Worm (Caenorhabditis elegans) whole organism, young adult: ENCODE measurements around the gene inpp-4B.

Experiments
- B0019.2 ChIP-seq: fragments of 200-800 bp; sonication (Bioruptor generic); conservative IDR thresholded peaks from 2 replicates; pipeline ENCODE4 v1.3.6; 2022; ENCODE audit warnings: missing genetic modification reagents, missing genetic modification characterization, missing compliant biosample characterization
- D2030.7 ChIP-seq: fragments of 200-800 bp; sonication (Bioruptor generic); IDR thresholded peaks from 2 replicates; pipeline ENCODE4 v1.3.6; 2022; ENCODE audit warnings: missing genetic modification reagents, missing genetic modification characterization, missing compliant biosample characterization
- F23B12.7 ChIP-seq: sonication (generic microtip); optimal IDR thresholded peaks from 2 replicates; lab custom pipeline; 2017; ENCODE audit warnings: missing genetic modification characterization, mild to moderate bottlenecking, missing compliant biosample characterization, antibody characterized with exemption, moderate library complexity; ENCODE audit not compliant: insufficient read depth
- F37B4.10 ChIP-seq: fragments of 200-800 bp; sonication (Bioruptor generic); IDR thresholded peaks from 2 replicates; pipeline ENCODE4 v1.3.6; 2022; ENCODE audit warnings: missing genetic modification characterization, missing compliant biosample characterization
- F39B2.1 ChIP-seq: fragments of 200-800 bp; sonication (Bioruptor generic); IDR thresholded peaks from 2 replicates; pipeline ENCODE4 v1.3.6; 2022; ENCODE audit warnings: missing genetic modification reagents, missing genetic modification characterization, missing compliant biosample characterization
- F49E8.2 ChIP-seq: sonication (generic microtip); optimal IDR thresholded peaks from 3 replicates; lab custom pipeline; 2017; ENCODE audit warnings: missing genetic modification characterization, mild to moderate bottlenecking, missing compliant biosample characterization, antibody characterized with exemption, moderate library complexity; ENCODE audit not compliant: insufficient read depth
- K11D2.4 ChIP-seq: fragments of 200-800 bp; sonication (Bioruptor generic); IDR thresholded peaks from 2 replicates; pipeline ENCODE4 v1.3.6; 2022; ENCODE audit warnings: missing genetic modification reagents, missing genetic modification characterization, missing compliant biosample characterization
- T26A5.8 ChIP-seq: sonication (generic microtip); optimal IDR thresholded peaks from 2 replicates; lab custom pipeline; 2016; ENCODE audit warnings: missing genetic modification characterization, missing compliant biosample characterization
- Y53G8AR.9 ChIP-seq: fragments of 200-800 bp; sonication (Bioruptor generic); conservative IDR thresholded peaks from 2 replicates; pipeline ENCODE4 v1.3.6; 2022; ENCODE audit warnings: missing genetic modification reagents, missing genetic modification characterization, missing compliant biosample characterization
- Y56A3A.18 ChIP-seq: fragments of 200-800 bp; sonication (Bioruptor generic); IDR thresholded peaks from 2 replicates; pipeline ENCODE4 v1.3.6; 2022; ENCODE audit warnings: missing genetic modification reagents, missing genetic modification characterization, missing compliant biosample characterization
- Y67H2A.10 ChIP-seq: fragments of 200-800 bp; sonication (Bioruptor generic); conservative IDR thresholded peaks from 2 replicates; pipeline ENCODE4 v1.3.6; 2022; ENCODE audit warnings: missing genetic modification reagents, missing genetic modification characterization, missing compliant biosample characterization
- aptf-3 ChIP-seq: fragments of 200-800 bp; sonication (Bioruptor generic); IDR thresholded peaks from 2 replicates; pipeline ENCODE4 v1.3.6; 2022; ENCODE audit warnings: missing genetic modification characterization, missing compliant biosample characterization
- atf-7 ChIP-seq: sonication (generic microtip); optimal IDR thresholded peaks from 2 replicates; lab custom pipeline; 2017; ENCODE audit warnings: mild to moderate bottlenecking, missing genetic modification characterization, missing compliant biosample characterization
- attf-5 ChIP-seq: fragments of 200-800 bp; sonication (Bioruptor generic); optimal IDR thresholded peaks from 2 replicates; lab custom pipeline; 2018; ENCODE audit warnings: mild to moderate bottlenecking, missing genetic modification characterization, missing compliant biosample characterization
- attf-6 ChIP-seq: fragments of 200-800 bp; sonication (Bioruptor generic); IDR thresholded peaks from 2 replicates; pipeline ENCODE4 v1.3.6; 2022; ENCODE audit warnings: missing genetic modification reagents, missing genetic modification characterization, missing compliant biosample characterization
- bed-1 ChIP-seq: fragments of 200-800 bp; sonication (Bioruptor generic); IDR thresholded peaks from 2 replicates; pipeline ENCODE4 v1.3.6; 2022; ENCODE audit warnings: missing genetic modification reagents, missing genetic modification characterization, missing compliant biosample characterization
- ccch-3 ChIP-seq: fragments of 200-800 bp; sonication (Bioruptor generic); optimal IDR thresholded peaks from 2 replicates; lab custom pipeline; 2018; ENCODE audit warnings: mild to moderate bottlenecking, missing genetic modification characterization, missing compliant biosample characterization
- cebp-2 ChIP-seq: fragments of 200-800 bp; sonication (Bioruptor generic); IDR thresholded peaks from 2 replicates; pipeline ENCODE4 v1.3.6; 2022; ENCODE audit warnings: missing genetic modification characterization, missing compliant biosample characterization
- ceh-40 ChIP-seq: fragments of 200-800 bp; sonication (Bioruptor generic); IDR thresholded peaks from 2 replicates; pipeline ENCODE4 v1.3.6; 2022; ENCODE audit warnings: missing genetic modification characterization, missing compliant biosample characterization
- ceh-58 ChIP-seq: fragments of 200-800 bp; sonication (Bioruptor generic); IDR thresholded peaks from 2 replicates; pipeline ENCODE4 v1.3.6; 2022; ENCODE audit warnings: missing genetic modification characterization, missing compliant biosample characterization
- ceh-91 ChIP-seq: fragments of 200-800 bp; sonication (Bioruptor generic); IDR thresholded peaks from 2 replicates; pipeline ENCODE4 v1.3.6; 2022; ENCODE audit warnings: missing genetic modification reagents, missing genetic modification characterization, missing compliant biosample characterization
- chd-7 ChIP-seq: sonication (generic microtip); optimal IDR thresholded peaks from 2 replicates; lab custom pipeline; 2016; ENCODE audit warnings: mild to moderate bottlenecking, missing genetic modification characterization, moderate library complexity, missing compliant biosample characterization
- dox-1 ChIP-seq: fragments of 200-800 bp; sonication (Bioruptor generic); IDR thresholded peaks from 2 replicates; pipeline ENCODE4 v1.3.6; 2022; ENCODE audit warnings: missing genetic modification reagents, missing genetic modification characterization, missing compliant biosample characterization
- dpl-1 ChIP-seq: fragments of 150-350 bp; optimal IDR thresholded peaks from 2 replicates; lab custom pipeline; 2014; ENCODE audit warnings: missing biosample characterization, missing genetic modification reagents, missing genetic modification characterization
- egl-18 ChIP-seq: fragments of 200-800 bp; sonication (Bioruptor generic); IDR thresholded peaks from 2 replicates; pipeline ENCODE4 v1.3.6; 2022; ENCODE audit warnings: missing genetic modification reagents, missing genetic modification characterization, missing compliant biosample characterization
- hlh-26 ChIP-seq: fragments of 200-800 bp; sonication (Bioruptor generic); conservative IDR thresholded peaks from 2 replicates; pipeline ENCODE4 v1.3.6; 2022; ENCODE audit warnings: missing genetic modification reagents, missing genetic modification characterization, missing compliant biosample characterization
- hmg-1.2 ChIP-seq: fragments of 200-800 bp; sonication (Bioruptor generic); IDR thresholded peaks from 2 replicates; pipeline ENCODE4 v1.3.6; 2022; ENCODE audit warnings: missing genetic modification reagents, missing genetic modification characterization, missing compliant biosample characterization
- hrde-1 ChIP-seq: sonication (generic microtip); optimal IDR thresholded peaks from 2 replicates; lab custom pipeline; 2016; ENCODE audit warnings: missing genetic modification characterization, mild to moderate bottlenecking, missing compliant biosample characterization, moderate library complexity, missing genotype, missing genetic modification reagents, borderline replicate concordance
- let-607 ChIP-seq, 2 experiments: fragments of 200-800 bp in 1 of 2; sonication (Bioruptor generic) in 1 of 2; sonication (generic microtip) in 1 of 2; optimal IDR thresholded peaks; 2 replicates each; lab custom pipeline; 2016 to 2018; ENCODE audit warnings: mild to moderate bottlenecking in 2 of 2, missing compliant biosample characterization in 2 of 2, missing genetic modification characterization in 2 of 2, moderate library complexity in 2 of 2, missing genotype in 1 of 2
- lin-40 ChIP-seq: sonication (generic microtip); optimal IDR thresholded peaks from 2 replicates; lab custom pipeline; 2016; ENCODE audit warnings: missing genetic modification characterization, mild to moderate bottlenecking, missing compliant biosample characterization, missing genotype, missing genetic modification reagents
- lin-54 ChIP-seq: fragments of 200-800 bp; sonication (Bioruptor generic); optimal IDR thresholded peaks from 2 replicates; lab custom pipeline; 2018; ENCODE audit warnings: mild to moderate bottlenecking, missing genetic modification characterization, missing compliant biosample characterization
- lsy-27 ChIP-seq: sonication (generic microtip); optimal IDR thresholded peaks from 2 replicates; lab custom pipeline; 2017; ENCODE audit warnings: missing genetic modification characterization, mild to moderate bottlenecking, missing compliant biosample characterization, antibody characterized with exemption, missing genotype, borderline replicate concordance; ENCODE audit not compliant: insufficient read depth
- madf-10 ChIP-seq: sonication (generic microtip); optimal IDR thresholded peaks from 2 replicates; lab custom pipeline; 2016; ENCODE audit warnings: mild to moderate bottlenecking, missing genetic modification characterization, missing compliant biosample characterization
- madf-3 ChIP-seq: fragments of 200-800 bp; sonication (Bioruptor generic); IDR thresholded peaks from 2 replicates; pipeline ENCODE4 v1.3.6; 2022; ENCODE audit warnings: missing genetic modification reagents, missing genetic modification characterization, missing compliant biosample characterization
- madf-6 ChIP-seq: fragments of 200-800 bp; sonication (Bioruptor generic); IDR thresholded peaks from 2 replicates; pipeline ENCODE4 v1.3.6; 2022; ENCODE audit warnings: missing genetic modification reagents, missing genetic modification characterization, missing compliant biosample characterization
- mel-28 ChIP-seq: sonication (generic microtip); optimal IDR thresholded peaks from 2 replicates; lab custom pipeline; 2016; ENCODE audit warnings: borderline replicate concordance, mild to moderate bottlenecking, missing genetic modification characterization, missing compliant biosample characterization
- nfya-1 ChIP-seq: sonication (generic microtip); optimal IDR thresholded peaks from 2 replicates; lab custom pipeline; 2017; ENCODE audit warnings: antibody characterized with exemption, missing compliant biosample characterization, missing genetic modification characterization, borderline replicate concordance; ENCODE audit not compliant: insufficient read depth
- nfya-2 ChIP-seq: fragments of 200-800 bp; sonication (Bioruptor generic); IDR thresholded peaks from 2 replicates; pipeline ENCODE4 v1.3.6; 2022; ENCODE audit warnings: missing genetic modification reagents, missing genetic modification characterization, missing compliant biosample characterization
- nfyb-1 ChIP-seq: fragments of 200-800 bp; sonication (Bioruptor generic); IDR thresholded peaks from 2 replicates; pipeline ENCODE4 v1.3.6; 2022; ENCODE audit warnings: missing genetic modification reagents, missing genetic modification characterization, missing compliant biosample characterization
- nhr-120 ChIP-seq: fragments of 200-800 bp; sonication (Bioruptor generic); IDR thresholded peaks from 2 replicates; pipeline ENCODE4 v1.3.6; 2022; ENCODE audit warnings: missing genetic modification characterization, missing compliant biosample characterization
- pbrm-1 ChIP-seq: fragments of 200-800 bp; sonication (Bioruptor generic); IDR thresholded peaks from 2 replicates; pipeline ENCODE4 v1.3.6; 2022; ENCODE audit warnings: missing genetic modification reagents, missing genetic modification characterization, missing compliant biosample characterization
- sptf-2 ChIP-seq: fragments of 200-800 bp; sonication (Bioruptor generic); optimal IDR thresholded peaks from 2 replicates; lab custom pipeline; 2018; ENCODE audit warnings: mild to moderate bottlenecking, missing genetic modification characterization, missing compliant biosample characterization
- unc-62 ChIP-seq: fragments of 150-350 bp; optimal IDR thresholded peaks from 2 replicates; lab custom pipeline; 2014; ENCODE audit warnings: missing biosample characterization, missing genetic modification reagents, missing genetic modification characterization

The inpp-4B gene

ce11 chrIII:10216585-10217278, 49.9 kb downstream of the inpp-4B start, which contains the start of gene cts-1 (continued):
- TF ChIP-seq let-607 (tag; optimal IDR thresholded peaks at IDR 0.05; lab: Kevin White, UChicago) (peak; percentile 63 to 91), hlh-26 (GFP tag; lab: Robert Waterston, UW) (no peak), unc-62 (GFP tag; lab: Kevin White, UChicago) (peak; percentile 55), lsy-27 (tag; lab: Kevin White, UChicago) (no peak), chd-7 (tag; lab: Kevin White, UChicago) (peak; percentile 37), nfyb-1 (no peak), hrde-1 (tag; lab: Kevin White, UChicago) (no peak), F39B2.1 (GFP tag; lab: Robert Waterston, UW) (no peak), dpl-1 (GFP tag; lab: Kevin White, UChicago) (no peak), sptf-2 (GFP tag; lab: Kevin White, UChicago) (no peak)

- no peak for TF ChIP-seq D2030.7
- TF ChIP-seq ceh-58 (GFP tag; lab: Robert Waterston, UW), result no peak
- TF ChIP-seq mel-28 (tag; lab: Kevin White, UChicago), result no peak
- no peak for TF ChIP-seq chd-7 (tag; lab: Kevin White, UChicago)
- TF ChIP-seq B0019.2, result no peak
- TF ChIP-seq madf-3 (GFP tag; lab: Robert Waterston, UW), result no peak
- no peak for TF ChIP-seq ccch-3 (GFP tag; lab: Kevin White, UChicago)
- TF ChIP-seq hlh-26 (GFP tag; lab: Robert Waterston, UW), result no peak
- no peak for TF ChIP-seq atf-7
- TF ChIP-seq lin-54 (GFP tag; lab: Kevin White, UChicago), result no peak
- TF ChIP-seq madf-10 (tag; lab: Kevin White, UChicago), result no peak
- TF ChIP-seq Y67H2A.10, result no peak
- no peak for TF ChIP-seq attf-6
- no peak for TF ChIP-seq F49E8.2
These were observed 50.8 kb downstream of the inpp-4B start for ce11 chrIII:10215882-10216281.

ce11 chrIII:10214540-10214979, 52.1 kb downstream of the inpp-4B start:
- 0 out of 2 replicates have a peak, but pooled peaks have one; percentile 55 for TF ChIP-seq K11D2.4
- no peak for TF ChIP-seq nhr-120 (GFP tag; lab: Robert Waterston, UW)
- TF ChIP-seq chd-7 (tag; lab: Kevin White, UChicago), result peak; percentile 89
- TF ChIP-seq atf-7, result peak; percentile 90
- TF ChIP-seq bed-1, result no peak
- 0 out of 2 replicates have a peak, but pooled peaks have one; percentile 26 for TF ChIP-seq nfya-2 (GFP tag; lab: Robert Waterston, UW)
- no peak for TF ChIP-seq ceh-91 (GFP tag; lab: Robert Waterston, UW)
- no peak for TF ChIP-seq aptf-3 (GFP tag; lab: Robert Waterston, UW)
- peak; percentile 68 for TF ChIP-seq madf-6 (GFP tag; lab: Robert Waterston, UW)
- TF ChIP-seq attf-5, result peak; percentile 44
- TF ChIP-seq T26A5.8 (tag; lab: Kevin White, UChicago), result peak; percentile 22
- TF ChIP-seq hlh-26 (GFP tag; lab: Robert Waterston, UW), result no peak
- TF ChIP-seq cebp-2 (GFP tag; lab: Robert Waterston, UW), result peak; percentile 52; the same call in 1 of the 2 replicates
- no peak for TF ChIP-seq F39B2.1 (GFP tag; lab: Robert Waterston, UW)
- TF ChIP-seq pbrm-1 (GFP tag; lab: Robert Waterston, UW), result 0 out of 2 replicates have a peak, but pooled peaks have one; percentile 59
- 0 out of 2 replicates have a peak, but pooled peaks have one; percentile 91 for TF ChIP-seq F37B4.10
- TF ChIP-seq F23B12.7, result no peak
- TF ChIP-seq dox-1 (GFP tag; lab: Robert Waterston, UW), result peak; percentile 72
- TF ChIP-seq Y53G8AR.9, result peak; percentile 96
- no peak for TF ChIP-seq nfya-1
- TF ChIP-seq Y56A3A.18, result peak; percentile 94
- TF ChIP-seq lin-40, result peak; percentile 69
- 0 out of 2 replicates have a peak, but pooled peaks have one; percentile 18 for TF ChIP-seq egl-18 (GFP tag; lab: Robert Waterston, UW)
- peak; percentile 55 for TF ChIP-seq hmg-1.2
- TF ChIP-seq ceh-40 (GFP tag; lab: Robert Waterston, UW), result 0 out of 2 replicates have a peak, but pooled peaks have one; percentile 38
